Worm (Caenorhabditis elegans): Measurements from ENCODE around the gene osta-1.

DNA sequence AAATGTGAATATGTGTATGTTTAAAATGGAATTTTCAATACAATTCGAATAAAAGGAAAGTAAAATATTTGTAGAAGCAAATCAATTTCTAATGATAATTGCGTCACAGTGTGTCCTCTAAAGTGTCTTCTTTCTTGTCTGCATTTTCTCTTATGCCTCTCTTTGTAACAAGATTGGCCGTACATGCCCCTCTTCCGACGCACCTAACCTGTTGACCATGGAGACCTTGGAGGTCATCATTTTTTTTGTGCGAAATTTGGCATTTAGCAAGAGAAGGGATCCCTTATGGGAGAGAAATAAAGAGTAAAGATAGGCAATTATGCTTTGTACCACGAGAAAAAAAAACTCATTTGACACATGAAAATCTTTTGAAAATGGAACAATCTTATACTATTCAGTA is 21.8 kb downstream of the osta-1 start, which contains the start of gene F23F1.4:
- no peak for TF ChIP-seq nhr-76 (tag; optimal IDR thresholded peaks at IDR 0.05)
- TF ChIP-seq nhr-237 (tag; optimal IDR thresholded peaks at IDR 0.05): no peak
- TF ChIP-seq cnd-1 (tag; optimal IDR thresholded peaks at IDR 0.05): no peak
- TF ChIP-seq snpc-4 (tag; optimal IDR thresholded peaks at IDR 0.05): no peak
- no peak for TF ChIP-seq elt-3 (tag; optimal IDR thresholded peaks at IDR 0.05)
- TF ChIP-seq unc-39 (tag; optimal IDR thresholded peaks at IDR 0.05): no peak

Data from whole organism, mixed stage, embryonic.